Fruit fly (Drosophila melanogaster) whole organism, wandering third instar larva: Measurements from ENCODE around the gene Ets97D.

Source experiments
- Abd-B ChIP-seq: fragments of >200 bp; optimal IDR thresholded peaks from 2 replicates; lab custom pipeline; 2017; ENCODE audit warnings: missing biosample characterization, missing genetic modification characterization
- CG32264 ChIP-seq: fragments of 200-800 bp; sonication (Bioruptor generic); optimal IDR thresholded peaks from 2 replicates; lab custom pipeline; 2016; ENCODE audit warnings: missing biosample characterization, missing genetic modification characterization
- CG9705 ChIP-seq: fragments of 200-800 bp; sonication (Bioruptor generic); optimal IDR thresholded peaks from 2 replicates; lab custom pipeline; 2018; ENCODE audit warnings: missing biosample characterization, mild to moderate bottlenecking, missing genetic modification characterization
- CrebA ChIP-seq: fragments of 200-800 bp; sonication (Bioruptor generic); optimal IDR thresholded peaks from 2 replicates; lab custom pipeline; 2016; ENCODE audit warnings: missing biosample characterization, mild to moderate bottlenecking, missing genetic modification characterization, borderline replicate concordance
- Dfd ChIP-seq: fragments of >200 bp; optimal IDR thresholded peaks from 2 replicates; lab custom pipeline; 2017; ENCODE audit warnings: missing biosample characterization, missing genetic modification characterization
- Dif ChIP-seq: fragments of 200-275, 200-300 bp; sonication (Bioruptor generic); optimal IDR thresholded peaks from 2 replicates; lab custom pipeline; 2018; ENCODE audit warnings: missing biosample characterization, missing genetic modification characterization; ENCODE audit not compliant: partially characterized antibody
- GATAd ChIP-seq: sonication (Bioruptor generic); optimal IDR thresholded peaks from 2 replicates; lab custom pipeline; 2016; ENCODE audit warnings: missing biosample characterization, missing genetic modification characterization
- HLH106 ChIP-seq: fragments of 200-800 bp; optimal IDR thresholded peaks from 3 replicates; lab custom pipeline; 2019; ENCODE audit warnings: missing biosample characterization, mild to moderate bottlenecking, missing genetic modification characterization, moderate library complexity
- Hnf4 ChIP-seq: fragments of 200-800 bp; sonication (Bioruptor generic); optimal IDR thresholded peaks from 2 replicates; lab custom pipeline; 2016; ENCODE audit warnings: missing biosample characterization, mild to moderate bottlenecking, missing genetic modification characterization
- Hr78 ChIP-seq: fragments of >200 bp; optimal IDR thresholded peaks from 2 replicates; lab custom pipeline; 2017; ENCODE audit warnings: missing biosample characterization, missing genetic modification characterization
- Hr83 ChIP-seq: fragments of 200-300 bp; sonication (Bioruptor generic); optimal IDR thresholded peaks from 2 replicates; lab custom pipeline; 2016; ENCODE audit warnings: missing biosample characterization, mild to moderate bottlenecking, missing genetic modification characterization, moderate library complexity; ENCODE audit not compliant: poor library complexity, severe bottlenecking
- Jra ChIP-seq: sonication (Bioruptor generic); optimal IDR thresholded peaks from 2 replicates; lab custom pipeline; 2016; ENCODE audit warnings: missing biosample characterization, missing genetic modification characterization
- Mio ChIP-seq: sonication (Bioruptor generic); optimal IDR thresholded peaks from 2 replicates; lab custom pipeline; 2016; ENCODE audit warnings: missing biosample characterization, missing genetic modification characterization
- Myc ChIP-seq: fragments of >200 bp; optimal IDR thresholded peaks from 2 replicates; lab custom pipeline; 2017
- OdsH ChIP-seq: fragments of 200-800 bp; sonication (Bioruptor generic); optimal IDR thresholded peaks from 2 replicates; lab custom pipeline; 2016; ENCODE audit warnings: missing biosample characterization, mild to moderate bottlenecking, missing genetic modification characterization
- Rel ChIP-seq, 2 experiments: fragments of 200-800 bp; sonication (Bioruptor generic) in 1 of 2; optimal IDR thresholded peaks; 2 replicates in 1 of 2; 3 replicates in 1 of 2; lab custom pipeline; 2016 to 2019; ENCODE audit warnings: mild to moderate bottlenecking in 2 of 2, missing biosample characterization in 2 of 2, missing genetic modification characterization in 2 of 2, moderate library complexity in 1 of 2
- Sp1 ChIP-seq: fragments of 200-800 bp; sonication (Bioruptor generic); optimal IDR thresholded peaks from 3 replicates; lab custom pipeline; 2019; ENCODE audit warnings: missing biosample characterization, mild to moderate bottlenecking, missing genetic modification characterization, moderate library complexity
- Vsx2 ChIP-seq: fragments of 200-300, 225-300 bp; sonication (Bioruptor generic); optimal IDR thresholded peaks from 2 replicates; lab custom pipeline; 2018; ENCODE audit warnings: missing biosample characterization, missing genetic modification characterization; ENCODE audit not compliant: partially characterized antibody
- br ChIP-seq: fragments of 200-800 bp; sonication (Bioruptor generic); optimal IDR thresholded peaks from 2 replicates; lab custom pipeline; 2016; ENCODE audit warnings: missing biosample characterization, missing genetic modification characterization
- brk ChIP-seq: fragments of 200-800 bp; sonication (Bioruptor generic); optimal IDR thresholded peaks from 2 replicates; lab custom pipeline; 2016; ENCODE audit warnings: missing biosample characterization, mild to moderate bottlenecking, missing genetic modification characterization
- dl ChIP-seq, 2 experiments: fragments of 175-275, 200-275 bp in 1 of 2; fragments of 200-275 bp in 1 of 2; sonication (Bioruptor generic); optimal IDR thresholded peaks; lab custom pipeline; 2018; ENCODE audit warnings: mild to moderate bottlenecking in 2 of 2, missing biosample characterization in 2 of 2, missing genetic modification characterization in 2 of 2, moderate library complexity in 2 of 2; ENCODE audit not compliant: partially characterized antibody in 2 of 2, insufficient read depth in 1 of 2
- dmrt93B ChIP-seq: fragments of 200-800 bp; sonication (Bioruptor generic); optimal IDR thresholded peaks from 2 replicates; lab custom pipeline; 2018; ENCODE audit warnings: missing biosample characterization, mild to moderate bottlenecking, missing genetic modification characterization
- dsf ChIP-seq: sonication (Bioruptor generic); optimal IDR thresholded peaks from 2 replicates; lab custom pipeline; 2016; ENCODE audit warnings: missing biosample characterization, missing genetic modification characterization, borderline replicate concordance
- ey ChIP-seq: fragments of 200-800 bp; sonication (Bioruptor generic); optimal IDR thresholded peaks from 2 replicates; lab custom pipeline; 2016; ENCODE audit warnings: missing biosample characterization, missing genetic modification characterization
- foxo ChIP-seq, 2 experiments: fragments of 200-800 bp; sonication (Bioruptor generic); optimal IDR thresholded peaks; 2 replicates in 1 of 2; 3 replicates in 1 of 2; lab custom pipeline; 2016 to 2017; ENCODE audit warnings: missing biosample characterization in 2 of 2, missing genetic modification characterization in 2 of 2
- fru ChIP-seq: fragments of 200-800 bp; sonication (Bioruptor generic); optimal IDR thresholded peaks from 3 replicates; lab custom pipeline; 2016; ENCODE audit warnings: missing biosample characterization, mild to moderate bottlenecking, missing genetic modification characterization
- h ChIP-seq: fragments of 200-800 bp; sonication (Bioruptor generic); optimal IDR thresholded peaks from 3 replicates; lab custom pipeline; 2016; ENCODE audit warnings: missing biosample characterization, mild to moderate bottlenecking, missing genetic modification characterization
- jim ChIP-seq: fragments of 175-275, 200-325 bp; sonication (Bioruptor generic); optimal IDR thresholded peaks from 2 replicates; lab custom pipeline; 2016; ENCODE audit warnings: missing biosample characterization, mild to moderate bottlenecking, missing genetic modification characterization
- lola ChIP-seq: fragments of >200 bp; optimal IDR thresholded peaks from 2 replicates; lab custom pipeline; 2017; ENCODE audit warnings: missing biosample characterization, missing genetic modification characterization
- psq ChIP-seq: fragments of 200-800 bp; sonication (Bioruptor generic); optimal IDR thresholded peaks from 3 replicates; lab custom pipeline; 2017; ENCODE audit warnings: missing biosample characterization, mild to moderate bottlenecking, missing genetic modification characterization, moderate library complexity
- rgr ChIP-seq: fragments of 200-800 bp; sonication (Bioruptor generic); optimal IDR thresholded peaks from 3 replicates; lab custom pipeline; 2016; ENCODE audit warnings: missing biosample characterization, mild to moderate bottlenecking, missing genetic modification characterization
- sage ChIP-seq: fragments of 200-800 bp; sonication (Bioruptor generic); optimal IDR thresholded peaks from 2 replicates; lab custom pipeline; 2016; ENCODE audit warnings: missing biosample characterization, mild to moderate bottlenecking, missing genetic modification characterization
- sv ChIP-seq: fragments of 200-800 bp; sonication (Bioruptor generic); optimal IDR thresholded peaks from 3 replicates; lab custom pipeline; 2016; ENCODE audit warnings: missing biosample characterization, missing genetic modification characterization
- tai ChIP-seq: sonication (Bioruptor generic); optimal IDR thresholded peaks from 2 replicates; lab custom pipeline; 2016; ENCODE audit warnings: missing biosample characterization, missing genetic modification characterization
- usp ChIP-seq: fragments of >200 bp; optimal IDR thresholded peaks from 2 replicates; lab custom pipeline; 2017; ENCODE audit warnings: missing biosample characterization, missing genetic modification characterization
- woc ChIP-seq: sonication (Bioruptor generic); optimal IDR thresholded peaks from 2 replicates; lab custom pipeline; 2016; ENCODE audit warnings: missing biosample characterization, mild to moderate bottlenecking, missing genetic modification characterization

The Ets97D gene

DNA sequence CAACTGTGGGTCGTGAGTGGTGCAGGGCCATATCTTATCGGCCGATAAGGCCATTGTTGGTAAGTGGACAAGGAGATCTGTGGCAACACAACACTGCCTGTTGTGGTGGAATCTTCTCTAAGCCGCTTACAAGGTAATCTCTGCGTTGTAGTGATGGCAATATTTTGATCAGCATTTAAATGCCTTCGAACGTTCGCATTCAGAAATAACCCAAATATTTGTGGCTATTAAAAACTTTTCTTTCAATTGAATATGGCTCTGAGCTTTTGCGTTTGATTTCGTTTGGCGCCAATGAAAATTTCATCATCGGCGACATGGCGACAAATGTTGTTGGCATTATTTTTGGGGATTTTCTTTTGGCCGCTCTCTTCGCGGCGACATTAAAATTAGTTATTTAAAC, 22.2 kb downstream of the Ets97D start:
- no peak for TF ChIP-seq Hr83 (GFP tag; lab: Kevin White, UChicago)

DNA sequence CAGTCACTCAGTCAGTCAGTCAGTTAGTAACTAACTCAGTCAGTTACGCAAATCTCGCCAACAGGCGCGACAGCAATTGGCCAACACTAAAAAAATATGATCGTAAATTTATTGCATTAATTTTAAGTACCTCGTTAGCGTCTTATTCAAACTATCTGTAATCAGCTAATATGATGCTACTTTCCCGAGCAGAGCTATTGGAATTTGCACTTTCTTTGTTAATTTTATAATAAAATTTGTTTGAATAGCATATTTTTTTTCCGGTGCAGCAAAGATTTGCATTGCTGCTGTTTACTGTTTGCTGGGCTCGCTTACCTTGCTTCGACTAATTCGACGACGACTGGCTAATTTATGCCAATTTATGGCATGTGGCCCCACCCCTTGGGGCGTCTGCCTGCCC, 22.6 kb downstream of the Ets97D start:
- no peak for TF ChIP-seq dmrt93B
- TF ChIP-seq Vsx2 (GFP tag; lab: Kevin White, UChicago) = no peak
- TF ChIP-seq rgr (GFP tag; lab: Kevin White, UChicago) = no peak

DNA sequence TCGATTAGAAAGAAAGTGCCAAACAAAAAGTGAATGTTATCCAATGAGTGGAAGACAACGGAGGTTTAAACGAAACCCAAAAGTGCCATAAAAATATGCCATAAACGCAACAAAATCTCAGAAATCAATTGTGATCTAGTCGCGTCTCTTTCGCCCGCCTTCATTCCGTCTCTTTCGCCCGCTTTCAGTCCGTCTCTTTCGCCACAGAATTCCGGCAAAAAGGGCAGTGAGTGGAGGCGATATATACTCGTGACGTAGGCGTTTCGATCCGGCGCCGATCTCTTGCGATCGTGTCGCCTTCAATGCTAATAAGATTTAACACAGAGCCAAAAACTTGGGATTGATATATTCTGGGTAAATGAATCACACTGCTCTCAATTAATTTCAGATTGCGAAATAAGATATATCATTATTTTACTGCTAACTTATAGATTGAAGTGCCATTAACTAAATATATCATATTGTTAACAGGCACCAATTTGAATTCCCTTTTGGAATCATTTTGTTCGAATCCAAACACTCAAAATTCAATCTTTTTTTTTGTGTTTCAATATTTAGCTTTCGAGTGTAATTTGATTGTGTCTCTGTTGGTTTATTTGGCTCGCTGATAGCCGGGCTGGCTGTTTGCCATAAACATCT, 24.5 kb downstream of the Ets97D start:
- TF ChIP-seq CG32264 (GFP tag; lab: Kevin White, UChicago) = peak; percentile 13
- TF ChIP-seq usp (GFP tag; lab: Kevin White, UChicago) = no peak
- TF ChIP-seq Hnf4 (GFP tag; lab: Kevin White, UChicago) = peak; percentile 44
- TF ChIP-seq ey (GFP tag; lab: Kevin White, UChicago) = peak; percentile 60
- peak; percentile 72 for TF ChIP-seq h (GFP tag; lab: Kevin White, UChicago)
- peak; percentile 3 for TF ChIP-seq woc
- TF ChIP-seq OdsH = peak; percentile 58
- TF ChIP-seq Hr83 (GFP tag; lab: Kevin White, UChicago) = no peak
- TF ChIP-seq br = peak; percentile 62
- no peak for TF ChIP-seq Mio (GFP tag; lab: Kevin White, UChicago)
- TF ChIP-seq fru (GFP tag; lab: Kevin White, UChicago) = peak; percentile 64
- TF ChIP-seq psq = peak; percentile 46
- TF ChIP-seq rgr (GFP tag; lab: Kevin White, UChicago) = peak; percentile 59
- TF ChIP-seq Sp1 = peak; percentile 33
- TF ChIP-seq Rel (GFP tag; optimal IDR thresholded peaks at IDR 0.05; lab: Kevin White, UChicago) = no peak
- TF ChIP-seq Rel (tag; optimal IDR thresholded peaks at IDR 0.05; lab: Kevin White, UChicago) = peak; percentile 6
- peak; percentile 66 for TF ChIP-seq HLH106
- no peak for TF ChIP-seq Jra
- peak in 1 of 2 experiments; percentile 56 for TF ChIP-seq foxo (GFP tag; optimal IDR thresholded peaks at IDR 0.05; lab: Kevin White, UChicago)

DNA sequence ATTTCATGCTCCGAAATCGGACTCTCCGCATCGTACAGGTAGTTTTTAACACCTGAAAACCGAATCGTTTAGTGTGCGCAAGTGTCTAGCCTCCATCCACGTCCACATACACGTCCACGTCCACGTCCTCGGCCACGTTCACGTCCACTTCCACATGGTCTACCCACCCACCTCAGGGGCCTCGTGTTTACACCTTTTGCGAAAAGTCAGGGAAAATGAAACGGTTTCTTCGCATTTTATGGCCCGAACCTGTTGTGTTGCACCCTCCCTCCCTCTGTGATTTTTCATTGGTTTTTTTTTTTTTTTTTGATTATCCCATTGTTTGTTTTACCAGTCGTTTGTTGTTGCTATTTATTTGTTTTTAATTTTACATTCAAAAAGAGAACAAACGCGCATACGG, 25.5 kb downstream of the Ets97D start:
- no peak for TF ChIP-seq Sp1
- TF ChIP-seq ey (GFP tag; lab: Kevin White, UChicago) = no peak
- TF ChIP-seq Dfd (GFP tag; lab: Kevin White, UChicago) = no peak
- TF ChIP-seq Hr83 (GFP tag; lab: Kevin White, UChicago) = no peak
- no peak for TF ChIP-seq HLH106
- TF ChIP-seq sv (GFP tag; lab: Kevin White, UChicago) = no peak
- TF ChIP-seq tai (GFP tag; lab: Kevin White, UChicago) = no peak
- TF ChIP-seq CG32264 (GFP tag; lab: Kevin White, UChicago) = no peak

DNA sequence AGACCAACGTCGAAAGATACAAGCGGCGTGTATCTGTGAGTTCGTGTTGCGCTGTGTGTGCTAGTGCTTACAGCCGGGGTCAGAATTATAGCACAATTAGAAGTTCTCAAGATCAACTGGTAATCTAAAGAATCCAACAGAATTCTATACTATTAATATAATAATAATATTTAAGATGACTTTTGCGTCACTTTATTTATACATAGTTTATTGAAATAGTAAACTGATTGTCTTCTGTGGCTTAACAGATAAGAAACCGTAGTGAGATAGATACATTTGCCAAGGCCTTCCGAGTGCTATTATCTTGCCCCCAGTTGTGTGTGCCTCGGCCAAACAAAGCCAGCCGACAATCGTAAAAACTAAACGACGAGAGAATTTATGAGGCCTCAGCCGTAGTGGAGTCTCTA, 26.4 kb downstream of the Ets97D start:
- no peak for TF ChIP-seq jim (GFP tag; lab: Kevin White, UChicago)
- peak; percentile 16 for TF ChIP-seq br
- peak; percentile 51 for TF ChIP-seq h (GFP tag; lab: Kevin White, UChicago)
- TF ChIP-seq usp (GFP tag; lab: Kevin White, UChicago) = no peak
- TF ChIP-seq ey (GFP tag; lab: Kevin White, UChicago) = peak; percentile 35
- no peak for TF ChIP-seq Myc
- TF ChIP-seq Mio (GFP tag; lab: Kevin White, UChicago) = no peak
- TF ChIP-seq CrebA = no peak
- peak; percentile 72 for TF ChIP-seq Sp1
- no peak for TF ChIP-seq dl (GFP tag; optimal IDR thresholded peaks at IDR 0.05; lab: Kevin White, UChicago; ENCODE audit: insufficient read depth in 1 of 2, partially characterized antibody in 2 of 2)
- no peak for TF ChIP-seq woc
- TF ChIP-seq CG9705 = peak; percentile 19
- TF ChIP-seq Hr78 (GFP tag; lab: Kevin White, UChicago) = no peak
- TF ChIP-seq lola = no peak
- no peak for TF ChIP-seq GATAd (GFP tag; lab: Kevin White, UChicago)
- no peak for TF ChIP-seq Jra
- no peak for TF ChIP-seq sv (GFP tag; lab: Kevin White, UChicago)
- TF ChIP-seq fru (GFP tag; lab: Kevin White, UChicago) = peak; percentile 57
- peak; percentile 16 for TF ChIP-seq Hnf4 (GFP tag; lab: Kevin White, UChicago)
- TF ChIP-seq brk (GFP tag; lab: Kevin White, UChicago) = no peak
- TF ChIP-seq Hr83 (GFP tag; lab: Kevin White, UChicago) = no peak
- TF ChIP-seq Abd-B (GFP tag; lab: Kevin White, UChicago) = no peak
- no peak for TF ChIP-seq Dfd (GFP tag; lab: Kevin White, UChicago)
- peak; percentile 52 for TF ChIP-seq dmrt93B
- no peak for TF ChIP-seq Rel (GFP tag; optimal IDR thresholded peaks at IDR 0.05; lab: Kevin White, UChicago)
- no peak for TF ChIP-seq Rel (tag; optimal IDR thresholded peaks at IDR 0.05; lab: Kevin White, UChicago)
- TF ChIP-seq Vsx2 (GFP tag; lab: Kevin White, UChicago) = no peak
- TF ChIP-seq dsf = no peak
- peak; percentile 74 for TF ChIP-seq psq
- no peak for TF ChIP-seq CG32264 (GFP tag; lab: Kevin White, UChicago)
- no peak for TF ChIP-seq Dif (GFP tag; lab: Kevin White, UChicago)
- TF ChIP-seq foxo (GFP tag; optimal IDR thresholded peaks at IDR 0.05; lab: Kevin White, UChicago) = peak in 1 of 2 experiments; percentile 75
- TF ChIP-seq HLH106 = peak; percentile 67
- TF ChIP-seq sage = peak; percentile 1
